Worm (Caenorhabditis elegans) whole organism, late embryonic: Measurements from ENCODE around the gene C49C3.7.

ENCODE experiments used
- C08G9.2 ChIP-seq: sonication (generic microtip); optimal IDR thresholded peaks from 2 replicates; lab custom pipeline; 2016; ENCODE audit warnings: mild to moderate bottlenecking, missing genetic modification characterization, moderate library complexity, missing compliant biosample characterization
- C38D4.7 ChIP-seq: fragments of 200-800 bp; sonication (Bioruptor generic); optimal IDR thresholded peaks from 2 replicates; lab custom pipeline; 2018; ENCODE audit warnings: mild to moderate bottlenecking, missing genetic modification characterization, moderate library complexity, missing compliant biosample characterization
- K02D7.2 ChIP-seq: sonication (generic microtip); optimal IDR thresholded peaks from 2 replicates; lab custom pipeline; 2017; ENCODE audit warnings: mild to moderate bottlenecking, missing genetic modification characterization, missing compliant biosample characterization
- Y22D7AL.16 ChIP-seq: sonication (generic microtip); optimal IDR thresholded peaks from 2 replicates; lab custom pipeline; 2016; ENCODE audit warnings: missing genetic modification characterization, missing compliant biosample characterization
- ama-1 ChIP-seq: fragments of 150-350 bp; optimal IDR thresholded peaks from 2 replicates; lab custom pipeline; 2014
- ceh-14 ChIP-seq: sonication (generic microtip); optimal IDR thresholded peaks from 2 replicates; lab custom pipeline; 2016; ENCODE audit warnings: missing genotype, missing genetic modification characterization, missing compliant biosample characterization
- ceh-18 ChIP-seq: sonication (generic microtip); optimal IDR thresholded peaks from 2 replicates; lab custom pipeline; 2016; ENCODE audit warnings: missing genetic modification characterization, missing compliant biosample characterization
- ceh-2 ChIP-seq: sonication (generic microtip); optimal IDR thresholded peaks from 2 replicates; lab custom pipeline; 2016; ENCODE audit warnings: missing genotype, missing genetic modification characterization, missing compliant biosample characterization
- ceh-22 ChIP-seq: sonication (generic microtip); optimal IDR thresholded peaks from 2 replicates; lab custom pipeline; 2017; ENCODE audit warnings: missing biosample characterization, missing genetic modification characterization
- ceh-31 ChIP-seq: sonication (generic microtip); optimal IDR thresholded peaks from 2 replicates; lab custom pipeline; 2016; ENCODE audit warnings: missing genetic modification characterization, missing compliant biosample characterization
- ceh-48 ChIP-seq: sonication (generic microtip); optimal IDR thresholded peaks from 2 replicates; lab custom pipeline; 2016; ENCODE audit warnings: missing genetic modification characterization, inconsistent platforms, missing compliant biosample characterization
- che-1 ChIP-seq: sonication (generic microtip); optimal IDR thresholded peaks from 2 replicates; lab custom pipeline; 2016; ENCODE audit warnings: mild to moderate bottlenecking, missing genetic modification characterization, missing compliant biosample characterization
- dmd-4 ChIP-seq: sonication (generic microtip); optimal IDR thresholded peaks from 2 replicates; lab custom pipeline; 2016; ENCODE audit warnings: borderline replicate concordance, missing genetic modification characterization, missing compliant biosample characterization
- elt-2 ChIP-seq: sonication (generic microtip); optimal IDR thresholded peaks from 2 replicates; lab custom pipeline; 2016; ENCODE audit warnings: missing genetic modification reagents, missing genetic modification characterization, missing compliant biosample characterization
- elt-4 ChIP-seq: sonication (generic microtip); optimal IDR thresholded peaks from 2 replicates; lab custom pipeline; 2016; ENCODE audit warnings: missing genetic modification characterization, missing compliant biosample characterization
- ets-4 ChIP-seq: sonication (generic microtip); optimal IDR thresholded peaks from 2 replicates; lab custom pipeline; 2016; ENCODE audit warnings: missing genetic modification characterization, missing compliant biosample characterization
- hlh-15 ChIP-seq: sonication (generic microtip); optimal IDR thresholded peaks from 2 replicates; lab custom pipeline; 2016; ENCODE audit warnings: missing genetic modification characterization, missing compliant biosample characterization
- hlh-30 ChIP-seq: sonication (generic microtip); optimal IDR thresholded peaks from 2 replicates; lab custom pipeline; 2017; ENCODE audit warnings: antibody characterized with exemption, missing genetic modification characterization, missing compliant biosample characterization; ENCODE audit not compliant: insufficient read depth
- nfya-1 ChIP-seq: sonication (generic microtip); optimal IDR thresholded peaks from 2 replicates; lab custom pipeline; 2017; ENCODE audit warnings: missing genetic modification characterization, mild to moderate bottlenecking, missing compliant biosample characterization, antibody characterized with exemption, moderate library complexity
- nhr-232 ChIP-seq: sonication (generic microtip); optimal IDR thresholded peaks from 2 replicates; lab custom pipeline; 2016; ENCODE audit warnings: missing genetic modification characterization, missing compliant biosample characterization
- npax-4 ChIP-seq: sonication (generic microtip); optimal IDR thresholded peaks from 2 replicates; lab custom pipeline; 2016; ENCODE audit warnings: missing genetic modification characterization, missing compliant biosample characterization
- pqm-1 ChIP-seq: sonication (generic microtip); optimal IDR thresholded peaks from 2 replicates; lab custom pipeline; 2016; ENCODE audit warnings: missing genetic modification characterization, missing compliant biosample characterization
- ref-2 ChIP-seq: sonication (generic microtip); optimal IDR thresholded peaks from 2 replicates; lab custom pipeline; 2016; ENCODE audit warnings: missing genetic modification characterization, missing compliant biosample characterization
- sdc-2 ChIP-seq: sonication (generic microtip); optimal IDR thresholded peaks from 2 replicates; lab custom pipeline; 2016; ENCODE audit warnings: missing genotype, missing genetic modification characterization, missing compliant biosample characterization
- sox-4 ChIP-seq: sonication (generic microtip); optimal IDR thresholded peaks from 2 replicates; lab custom pipeline; 2017; ENCODE audit warnings: mild to moderate bottlenecking, missing genetic modification characterization, inconsistent platforms, missing compliant biosample characterization
- syd-9 ChIP-seq: sonication (generic microtip); optimal IDR thresholded peaks from 2 replicates; lab custom pipeline; 2016; ENCODE audit warnings: mild to moderate bottlenecking, missing genetic modification characterization, moderate library complexity, missing compliant biosample characterization
- tbx-2 ChIP-seq: sonication (generic microtip); optimal IDR thresholded peaks from 2 replicates; lab custom pipeline; 2016; ENCODE audit warnings: missing genetic modification characterization, missing compliant biosample characterization
- unc-42 ChIP-seq: sonication (generic microtip); optimal IDR thresholded peaks from 2 replicates; lab custom pipeline; 2016; ENCODE audit warnings: missing genotype, missing genetic modification characterization, missing compliant biosample characterization
- unc-55 ChIP-seq: sonication (generic microtip); optimal IDR thresholded peaks from 2 replicates; lab custom pipeline; 2017; ENCODE audit warnings: missing biosample characterization, missing genetic modification reagents, missing genetic modification characterization
- zip-5 ChIP-seq: sonication (generic microtip); optimal IDR thresholded peaks from 2 replicates; lab custom pipeline; 2016; ENCODE audit warnings: missing genetic modification characterization, missing compliant biosample characterization

C49C3.7 gene

ce11 chrIV:17328834-17329233 is 3.5 kb upstream of the C49C3.7 start, which contains the start of gene ceh-88:
Gene ceh-88 (plus strand): TSS chrIV:17329188.
- TF ChIP-seq ceh-31 (peak; percentile 3), ceh-48 (tag; lab: Kevin White, UChicago) (peak; percentile 88), nhr-232 (tag; lab: Kevin White, UChicago) (no peak), K02D7.2 (tag; lab: Kevin White, UChicago) (no peak), unc-42 (peak; percentile 73)

ce11 chrIV:17331100-17331577 is 1.2 kb upstream of the C49C3.7 start, which contains the start of gene C49C3.6:
Gene C49C3.6 (plus strand): TSS chrIV:17331527.
- TF ChIP-seq zip-5 (tag; lab: Kevin White, UChicago) (no peak), unc-42 (peak; percentile 62)

ce11 chrIV:17333542-17334281 is 1.4 kb downstream of the C49C3.7 start, which contains the start of gene C49C3.15:
Gene C49C3.15 (plus strand): TSS chrIV:17334231.
- TF ChIP-seq nfya-1 (tag; lab: Kevin White, UChicago) = peak; percentile 15
- TF ChIP-seq unc-55 (GFP tag; lab: Kevin White, UChicago) = peak; percentile 38
- TF ChIP-seq C08G9.2 (tag; lab: Kevin White, UChicago) = no peak
- TF ChIP-seq npax-4 (tag; lab: Kevin White, UChicago) = no peak
- TF ChIP-seq ceh-22 = no peak
- TF ChIP-seq ceh-31 = peak; percentile 21
- TF ChIP-seq hlh-30 (tag; lab: Kevin White, UChicago) = peak; percentile 77
- TF ChIP-seq dmd-4 (tag; lab: Kevin White, UChicago) = no peak

- TF ChIP-seq ref-2 (tag; lab: Kevin White, UChicago) (no peak), ceh-48 (tag; lab: Kevin White, UChicago) (peak; percentile 45)
- TF ChIP-seq, all 69 proteins: peak for 1
Measured at ce11 chrIV:17335031-17335430, 2.7 kb downstream of the C49C3.7 start, which contains the start of gene C49C3.8. Gene C49C3.8 (plus strand): TSS chrIV:17335203.

- peak; percentile 78 for TF ChIP-seq elt-2 (tag; lab: Kevin White, UChicago)
- TF ChIP-seq C38D4.7 (GFP tag; lab: Kevin White, UChicago) = no peak
Measured at ce11 chrIV:17338920-17339510, 6.7 kb downstream of the C49C3.7 start, which contains the start of gene C49C3.10. Gene C49C3.10 (minus strand): TSS chrIV:17338970.

- TF ChIP-seq elt-2 (tag; lab: Kevin White, UChicago) (no peak), ama-1 (lab: Kevin White, UChicago) (no peak), hlh-15 (no peak), sdc-2 (tag; lab: Kevin White, UChicago) (no peak), elt-4 (tag; lab: Kevin White, UChicago) (no peak), che-1 (no peak), tbx-2 (tag; lab: Kevin White, UChicago) (no peak), ets-4 (tag; lab: Kevin White, UChicago) (no peak), ref-2 (tag; lab: Kevin White, UChicago) (no peak), ceh-2 (tag; lab: Kevin White, UChicago) (no peak), Y22D7AL.16 (tag; lab: Kevin White, UChicago) (no peak), ceh-18 (tag; lab: Kevin White, UChicago) (no peak), ceh-14 (tag; lab: Kevin White, UChicago) (no peak), pqm-1 (no peak), K02D7.2 (tag; lab: Kevin White, UChicago) (no peak), sox-4 (tag; lab: Kevin White, UChicago) (no peak), syd-9 (tag; lab: Kevin White, UChicago) (no peak)
Measured at ce11 chrIV:17341033-17341432, 8.7 kb downstream of the C49C3.7 start.
